Fruit fly (Drosophila melanogaster) whole organism, wandering third instar larva: ENCODE results near the gene RpS28-like.

ENCODE experiments used
- Hnf4 ChIP-seq: fragments of 200-800 bp; sonication (Bioruptor generic); optimal IDR thresholded peaks from 2 replicates; lab custom pipeline; 2016; ENCODE audit warnings: missing biosample characterization, mild to moderate bottlenecking, missing genetic modification characterization
- Hr78 ChIP-seq: fragments of >200 bp; optimal IDR thresholded peaks from 2 replicates; lab custom pipeline; 2017; ENCODE audit warnings: missing biosample characterization, missing genetic modification characterization
- Hr83 ChIP-seq: fragments of 200-300 bp; sonication (Bioruptor generic); optimal IDR thresholded peaks from 2 replicates; lab custom pipeline; 2016; ENCODE audit warnings: missing biosample characterization, mild to moderate bottlenecking, missing genetic modification characterization, moderate library complexity; ENCODE audit not compliant: poor library complexity, severe bottlenecking
- Rel ChIP-seq, 2 experiments: fragments of 200-800 bp; sonication (Bioruptor generic) in 1 of 2; optimal IDR thresholded peaks; 2 replicates in 1 of 2; 3 replicates in 1 of 2; lab custom pipeline; 2016 to 2019; ENCODE audit warnings: mild to moderate bottlenecking in 2 of 2, missing biosample characterization in 2 of 2, missing genetic modification characterization in 2 of 2, moderate library complexity in 1 of 2
- Vsx2 ChIP-seq: fragments of 200-300, 225-300 bp; sonication (Bioruptor generic); optimal IDR thresholded peaks from 2 replicates; lab custom pipeline; 2018; ENCODE audit warnings: missing biosample characterization, missing genetic modification characterization; ENCODE audit not compliant: partially characterized antibody
- brk ChIP-seq: fragments of 200-800 bp; sonication (Bioruptor generic); optimal IDR thresholded peaks from 2 replicates; lab custom pipeline; 2016; ENCODE audit warnings: missing biosample characterization, mild to moderate bottlenecking, missing genetic modification characterization
- dsf ChIP-seq: sonication (Bioruptor generic); optimal IDR thresholded peaks from 2 replicates; lab custom pipeline; 2016; ENCODE audit warnings: missing biosample characterization, missing genetic modification characterization, borderline replicate concordance
- h ChIP-seq: fragments of 200-800 bp; sonication (Bioruptor generic); optimal IDR thresholded peaks from 3 replicates; lab custom pipeline; 2016; ENCODE audit warnings: missing biosample characterization, mild to moderate bottlenecking, missing genetic modification characterization
- psq ChIP-seq: fragments of 200-800 bp; sonication (Bioruptor generic); optimal IDR thresholded peaks from 3 replicates; lab custom pipeline; 2017; ENCODE audit warnings: missing biosample characterization, mild to moderate bottlenecking, missing genetic modification characterization, moderate library complexity
- sv ChIP-seq: fragments of 200-800 bp; sonication (Bioruptor generic); optimal IDR thresholded peaks from 3 replicates; lab custom pipeline; 2016; ENCODE audit warnings: missing biosample characterization, missing genetic modification characterization

DNA sequence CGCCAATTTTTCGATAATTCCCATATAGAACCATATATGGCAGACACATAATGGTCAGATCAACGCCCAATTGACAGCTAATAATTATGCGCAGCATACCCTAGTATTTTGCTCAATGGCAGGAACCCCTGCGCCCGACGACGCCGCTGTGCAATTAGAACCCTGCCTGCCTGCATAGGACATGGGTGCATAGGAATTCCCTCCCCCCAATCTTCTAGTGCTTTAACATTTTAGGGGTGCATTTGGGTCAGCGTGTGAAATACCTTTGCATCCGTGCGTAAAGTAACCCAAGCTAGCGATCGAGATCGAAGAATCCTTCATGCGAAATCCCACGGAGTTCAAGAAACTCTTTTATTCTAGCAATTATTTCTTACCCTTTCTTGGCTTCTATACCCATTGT lies 18.6 kb downstream of the RpS28-like start:
- TF ChIP-seq Vsx2 (GFP tag; lab: Kevin White, UChicago) (no peak), Hr83 (no peak), dsf (no peak), brk (GFP tag; lab: Kevin White, UChicago) (no peak), Hr78 (GFP tag; lab: Kevin White, UChicago) (no peak), h (GFP tag; lab: Kevin White, UChicago) (no peak), psq (GFP tag; lab: Kevin White, UChicago) (no peak), sv (GFP tag; lab: Kevin White, UChicago) (no peak), Hnf4 (GFP tag; lab: Kevin White, UChicago) (no peak), Rel (GFP tag; optimal IDR thresholded peaks at IDR 0.05; lab: Kevin White, UChicago) (no peak), Rel (tag; optimal IDR thresholded peaks at IDR 0.05; lab: Kevin White, UChicago) (no peak)
